Fruit fly (Drosophila melanogaster) whole organism, embryonic: ENCODE results near the gene CG15247.

Experiments used
- Antp ChIP-seq: fragments of 200-800 bp; sonication (Bioruptor generic); optimal IDR thresholded peaks from 3 replicates; lab custom pipeline; 2016; ENCODE audit warnings: missing biosample characterization, missing genetic modification characterization
- Atf3 ChIP-seq: fragments of 200-800 bp; sonication (Bioruptor generic); optimal IDR thresholded peaks from 3 replicates; lab custom pipeline; 2016; ENCODE audit warnings: missing biosample characterization, missing genetic modification characterization
- Atf6 ChIP-seq: fragments of 200-800 bp; sonication (Bioruptor generic); IDR thresholded peaks from 2 replicates; pipeline ENCODE4 v1.3.6; 2022; ENCODE audit warnings: missing biosample characterization, missing genetic modification characterization
- CG1024 ChIP-seq: fragments of 200-800 bp; sonication (Bioruptor generic); IDR thresholded peaks from 2 replicates; pipeline ENCODE4 v1.3.6; 2022; ENCODE audit warnings: missing biosample characterization, missing genetic modification characterization
- CG11398 ChIP-seq: fragments of 200-800 bp; sonication (Bioruptor generic); optimal IDR thresholded peaks from 2 replicates; lab custom pipeline; 2016; ENCODE audit warnings: missing biosample characterization, missing genetic modification characterization
- CG11456 ChIP-seq: fragments of 200-800 bp; sonication (Bioruptor generic); IDR thresholded peaks from 3 replicates; pipeline ENCODE4 v1.3.6; 2022; ENCODE audit warnings: missing biosample characterization, missing genetic modification characterization
- CG11504 ChIP-seq: fragments of 200-800 bp; sonication (Bioruptor generic); optimal IDR thresholded peaks from 3 replicates; lab custom pipeline; 2019; ENCODE audit warnings: missing biosample characterization, mild to moderate bottlenecking, missing genetic modification characterization, moderate library complexity
- CG12236 ChIP-seq: fragments of 200-800 bp; sonication (Bioruptor generic); optimal IDR thresholded peaks from 2 replicates; lab custom pipeline; 2016; ENCODE audit warnings: missing biosample characterization, missing genetic modification characterization
- CG1233 ChIP-seq: fragments of 200-800 bp; sonication (Bioruptor generic); optimal IDR thresholded peaks from 4 replicates; lab custom pipeline; 2018; ENCODE audit warnings: missing biosample characterization, mild to moderate bottlenecking, missing genetic modification characterization
- CG14014 ChIP-seq: fragments of 200-800 bp; sonication (Bioruptor generic); IDR thresholded peaks from 2 replicates; pipeline ENCODE4 v1.3.6; 2022; ENCODE audit warnings: missing biosample characterization, missing genetic modification characterization
- CG15479 ChIP-seq: fragments of 200-800 bp; sonication (Bioruptor generic); optimal IDR thresholded peaks from 3 replicates; lab custom pipeline; 2019; ENCODE audit warnings: missing biosample characterization, mild to moderate bottlenecking, missing genetic modification characterization, moderate library complexity
- CG15514 ChIP-seq: fragments of 200-800 bp; sonication (Bioruptor generic); optimal IDR thresholded peaks from 3 replicates; lab custom pipeline; 2017; ENCODE audit warnings: missing biosample characterization, missing genetic modification characterization, mild to moderate bottlenecking, moderate library complexity, missing genetic modification reagents
- CG1832 ChIP-seq: fragments of 200-800 bp; sonication (Bioruptor generic); optimal IDR thresholded peaks from 2 replicates; lab custom pipeline; 2017; ENCODE audit warnings: missing biosample characterization, mild to moderate bottlenecking, missing genetic modification characterization, inconsistent platforms
- CG2120 ChIP-seq: fragments of 200-800 bp; sonication (Bioruptor generic); optimal IDR thresholded peaks from 3 replicates; lab custom pipeline; 2016; ENCODE audit warnings: missing biosample characterization, missing genetic modification characterization
- CG2678 ChIP-seq: fragments of 200-800 bp; sonication (Bioruptor generic); optimal IDR thresholded peaks from 3 replicates; lab custom pipeline; 2019; ENCODE audit warnings: missing biosample characterization, mild to moderate bottlenecking, missing genetic modification characterization, moderate library complexity
- CG34376 ChIP-seq: fragments of 200-800 bp; sonication (Bioruptor generic); optimal IDR thresholded peaks from 2 replicates; lab custom pipeline; 2018; ENCODE audit warnings: missing biosample characterization, mild to moderate bottlenecking, missing genetic modification characterization
- CG4282 ChIP-seq: fragments of 200-800 bp; sonication (Bioruptor generic); optimal IDR thresholded peaks from 2 replicates; lab custom pipeline; 2016; ENCODE audit warnings: missing biosample characterization, missing genetic modification characterization
- CG43689 ChIP-seq: fragments of 200-800 bp; sonication (Bioruptor generic); IDR thresholded peaks from 2 replicates; pipeline ENCODE4 v1.3.6; 2022; ENCODE audit warnings: missing biosample characterization, missing genetic modification characterization
- CG4707 ChIP-seq: fragments of 200-800 bp; sonication (Bioruptor generic); optimal IDR thresholded peaks from 2 replicates; lab custom pipeline; 2018; ENCODE audit warnings: missing biosample characterization, mild to moderate bottlenecking, missing genetic modification characterization, moderate library complexity
- CG4820 ChIP-seq: fragments of 200-800 bp; sonication (Bioruptor generic); optimal IDR thresholded peaks from 3 replicates; lab custom pipeline; 2016; ENCODE audit warnings: missing biosample characterization, missing genetic modification characterization
- CG7839 ChIP-seq: fragments of 200-800 bp; sonication (Bioruptor generic); optimal IDR thresholded peaks from 3 replicates; lab custom pipeline; 2018; ENCODE audit warnings: missing biosample characterization, mild to moderate bottlenecking, missing genetic modification characterization, moderate library complexity
- CG8290 ChIP-seq, 3 experiments: fragments of 200-800 bp; sonication (Bioruptor generic); optimal IDR thresholded peaks; 2 replicates each; lab custom pipeline; 2016 to 2019; ENCODE audit warnings: missing biosample characterization in 3 of 3, missing genetic modification characterization in 3 of 3, mild to moderate bottlenecking in 2 of 3, moderate library complexity in 1 of 3
- CG8478 ChIP-seq: fragments of >200 bp; optimal IDR thresholded peaks from 2 replicates; lab custom pipeline; 2018
- CG9932 ChIP-seq: fragments of 200-800 bp; sonication (Bioruptor generic); IDR thresholded peaks from 2 replicates; pipeline ENCODE4 v1.3.6; 2022; ENCODE audit warnings: missing biosample characterization, missing genetic modification characterization
- CHES-1-like ChIP-seq: fragments of 200-800 bp; sonication (Bioruptor generic); optimal IDR thresholded peaks from 2 replicates; lab custom pipeline; 2016; ENCODE audit warnings: missing biosample characterization, missing genetic modification characterization
- Dad ChIP-seq: fragments of 200-800 bp; sonication (Bioruptor generic); optimal IDR thresholded peaks from 3 replicates; lab custom pipeline; 2016; ENCODE audit warnings: missing biosample characterization, missing genetic modification characterization
- Dbx ChIP-seq: fragments of 200-800 bp; sonication (Bioruptor generic); IDR thresholded peaks from 3 replicates; pipeline ENCODE4 v1.3.6; 2022; ENCODE audit warnings: missing biosample characterization, missing genetic modification characterization
- E2f2 ChIP-seq: fragments of 200-800 bp; sonication (Bioruptor generic); IDR thresholded peaks from 2 replicates; pipeline ENCODE4 v1.3.6; 2022; ENCODE audit warnings: missing biosample characterization, missing genetic modification characterization
- GATAe ChIP-seq: fragments of 200-800 bp; sonication (Bioruptor generic); conservative IDR thresholded peaks from 2 replicates; pipeline ENCODE4 v1.3.6; 2022; ENCODE audit warnings: missing biosample characterization, missing genetic modification characterization
- Hand ChIP-seq: fragments of 200-800 bp; sonication (Bioruptor generic); optimal IDR thresholded peaks from 2 replicates; lab custom pipeline; 2017; ENCODE audit warnings: mild to moderate bottlenecking, missing biosample characterization, missing genetic modification reagents, missing genetic modification characterization
- NFAT ChIP-seq: fragments of 200-800 bp; sonication (Bioruptor generic); IDR thresholded peaks from 2 replicates; pipeline ENCODE4 v1.3.6; 2022; ENCODE audit warnings: missing biosample characterization, missing genetic modification characterization
- Neu2 ChIP-seq: fragments of 200-800 bp; sonication (Bioruptor generic); optimal IDR thresholded peaks from 3 replicates; lab custom pipeline; 2016; ENCODE audit warnings: missing biosample characterization, missing genetic modification characterization, borderline replicate concordance
- Nf-YA ChIP-seq: fragments of 200-800 bp; sonication (Bioruptor generic); IDR thresholded peaks from 2 replicates; pipeline ENCODE4 v1.3.6; 2022; ENCODE audit warnings: missing biosample characterization, missing genetic modification characterization
- Scr ChIP-seq: fragments of 200-800 bp; sonication (Bioruptor generic); IDR thresholded peaks from 2 replicates; pipeline ENCODE4 v1.3.6; 2022; ENCODE audit warnings: missing biosample characterization, missing genetic modification characterization; ENCODE audit not compliant: partially characterized antibody
- Sry-δ ChIP-seq: fragments of 200-800 bp; sonication (Bioruptor generic); optimal IDR thresholded peaks from 2 replicates; lab custom pipeline; 2016; ENCODE audit warnings: missing biosample characterization, missing genetic modification characterization
- caup ChIP-seq: fragments of 200-800 bp; sonication (Bioruptor generic); optimal IDR thresholded peaks from 3 replicates; lab custom pipeline; 2017; ENCODE audit warnings: missing biosample characterization, mild to moderate bottlenecking, missing genetic modification characterization, moderate library complexity; ENCODE audit not compliant: severe bottlenecking
- chinmo ChIP-seq: fragments of 200-800 bp; sonication (Bioruptor generic); IDR thresholded peaks from 4 replicates; pipeline ENCODE4 v1.3.6; 2022; ENCODE audit warnings: missing biosample characterization, missing genetic modification characterization; ENCODE audit not compliant: partially characterized antibody
- crol ChIP-seq: fragments of 200-800 bp; sonication (Bioruptor generic); IDR thresholded peaks from 2 replicates; pipeline ENCODE4 v1.3.6; 2022; ENCODE audit warnings: missing biosample characterization, missing genetic modification characterization
- cwo ChIP-seq: fragments of 200-800 bp; sonication (Bioruptor generic); optimal IDR thresholded peaks from 3 replicates; lab custom pipeline; 2017; ENCODE audit warnings: missing biosample characterization, missing genetic modification characterization, mild to moderate bottlenecking, moderate library complexity, missing genetic modification reagents
- dysf ChIP-seq: fragments of 200-800 bp; sonication (Bioruptor generic); IDR thresholded peaks from 3 replicates; pipeline ENCODE4 v1.3.6; 2022; ENCODE audit warnings: missing biosample characterization, missing genetic modification characterization
- ems ChIP-seq: fragments of 200-800 bp; sonication (Bioruptor generic); optimal IDR thresholded peaks from 3 replicates; lab custom pipeline; 2016; ENCODE audit warnings: missing biosample characterization, missing genetic modification characterization
- fu2 ChIP-seq: fragments of 200-800 bp; sonication (Bioruptor generic); optimal IDR thresholded peaks from 2 replicates; lab custom pipeline; 2016; ENCODE audit warnings: missing biosample characterization, missing genetic modification characterization
- grn ChIP-seq: fragments of 200-800 bp; sonication (Bioruptor generic); optimal IDR thresholded peaks from 3 replicates; lab custom pipeline; 2017; ENCODE audit warnings: missing biosample characterization, missing genetic modification characterization
- ham ChIP-seq: fragments of 200-800 bp; sonication (Bioruptor generic); IDR thresholded peaks from 2 replicates; pipeline ENCODE4 v1.3.6; 2022; ENCODE audit warnings: missing biosample characterization, missing genetic modification characterization
- jumu ChIP-seq: fragments of 200-800 bp; sonication (Bioruptor generic); optimal IDR thresholded peaks from 3 replicates; lab custom pipeline; 2016; ENCODE audit warnings: missing biosample characterization, missing genetic modification characterization
- lilli ChIP-seq: fragments of 200-800 bp; sonication (Bioruptor generic); optimal IDR thresholded peaks from 3 replicates; lab custom pipeline; 2016; ENCODE audit warnings: missing biosample characterization, missing genetic modification characterization
- lov ChIP-seq, 2 experiments: fragments of 200-800 bp in 1 of 2; fragments of >200 bp in 1 of 2; sonication (Bioruptor generic) in 1 of 2; IDR thresholded peaks in 1 of 2; optimal IDR thresholded peaks in 1 of 2; 2 replicates in 1 of 2; 3 replicates in 1 of 2; pipeline versions ENCODE4 v1.3.6 to Lab custom; 2017 to 2022; ENCODE audit warnings: missing biosample characterization in 1 of 2, missing genetic modification characterization in 1 of 2
- pzg ChIP-seq: fragments of 200-800 bp; sonication (Bioruptor generic); optimal IDR thresholded peaks from 3 replicates; lab custom pipeline; 2018; ENCODE audit warnings: missing biosample characterization, mild to moderate bottlenecking, missing genetic modification characterization, moderate library complexity
- row ChIP-seq: fragments of 200-800 bp; sonication (Bioruptor generic); IDR thresholded peaks from 3 replicates; pipeline ENCODE4 v1.3.6; 2022; ENCODE audit warnings: missing biosample characterization, missing genetic modification characterization
- sr ChIP-seq: fragments of 200-800 bp; sonication (Bioruptor generic); IDR thresholded peaks from 3 replicates; pipeline ENCODE4 v1.3.6; 2022; ENCODE audit warnings: missing biosample characterization, missing genetic modification characterization
- z ChIP-seq: fragments of 200-800 bp; sonication (Bioruptor generic); IDR thresholded peaks from 3 replicates; pipeline ENCODE4 v1.3.6; 2022; ENCODE audit warnings: missing biosample characterization, missing genetic modification characterization

Gene CG15247

DNA sequence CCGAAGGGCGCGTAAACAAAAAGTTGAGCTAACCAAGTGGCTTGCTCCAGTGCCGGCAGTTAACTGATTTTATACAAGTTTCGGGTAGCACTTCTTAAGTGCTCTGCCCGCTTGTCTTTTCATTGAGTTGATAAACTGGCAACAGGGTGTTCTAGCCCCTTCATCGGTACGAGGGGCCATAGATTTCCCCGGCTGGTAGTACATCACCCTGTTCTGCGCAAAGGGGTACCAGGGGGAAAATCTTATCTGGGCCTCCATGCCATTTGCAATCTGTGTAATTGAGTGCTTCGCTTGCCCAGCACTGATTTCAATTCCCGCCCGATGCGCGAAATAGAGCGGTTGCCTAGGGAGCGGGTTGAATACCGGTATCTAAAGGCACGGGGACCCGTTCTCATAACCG is 4.8 kb downstream of the CG15247 start, which contains the start of gene CG45061 (continued):
- TF ChIP-seq CG11504 (tag; lab: Kevin White, UChicago) (no peak), CG4820 (GFP tag; lab: Kevin White, UChicago) (no peak), CG8478 (lab: Kevin White, UChicago) (no peak), CG34376 (GFP tag; lab: Kevin White, UChicago) (peak; percentile 13), Sry-δ (GFP tag; lab: Kevin White, UChicago) (no peak), CG15479 (no peak), lilli (GFP tag; lab: Kevin White, UChicago) (no peak), CG1832 (GFP tag; lab: Kevin White, UChicago) (no peak), ems (no peak), row (GFP tag; lab: Robert Waterston, UW) (peak; percentile 56; the same call in 2 of the 3 replicates), CG2678 (tag; lab: Kevin White, UChicago) (peak; percentile 8), CG1233 (GFP tag; lab: Kevin White, UChicago) (no peak), CG8290 (GFP tag; optimal IDR thresholded peaks at IDR 0.05; lab: Kevin White, UChicago) (no peak), CG8290 (tag; optimal IDR thresholded peaks at IDR 0.05; lab: Kevin White, UChicago) (peak in 1 of 2 experiments; percentile 73), pzg (no peak), Nf-YA (0 out of 2 replicates have a peak, but pooled peaks have one; percentile 8), CG1024 (no peak), lov (optimal IDR thresholded peaks at IDR 0.05; lab: Kevin White, UChicago) (no peak), lov (GFP tag; IDR thresholded peaks at IDR 0.05; lab: Robert Waterston, UW) (no peak), CG12236 (GFP tag; lab: Kevin White, UChicago) (no peak), CHES-1-like (GFP tag; lab: Kevin White, UChicago) (no peak), z (no peak), Neu2 (GFP tag; lab: Kevin White, UChicago) (no peak), CG4282 (GFP tag; lab: Kevin White, UChicago) (no peak), chinmo (no peak), CG9932 (GFP tag; lab: Robert Waterston, UW) (peak; percentile 40), CG14014 (GFP tag; lab: Robert Waterston, UW) (peak; percentile 22; the same call in 1 of the 2 replicates), caup (peak; percentile 33), grn (GFP tag; lab: Kevin White, UChicago) (peak; percentile 56), CG11456 (GFP tag; lab: Robert Waterston, UW) (peak; percentile 32; the same call in 1 of the 3 replicates), sr (GFP tag; lab: Robert Waterston, UW) (no peak), crol (GFP tag; lab: Robert Waterston, UW) (peak; percentile 48), dysf (GFP tag; lab: Robert Waterston, UW) (no peak), jumu (GFP tag; lab: Kevin White, UChicago) (no peak), Atf6 (GFP tag; lab: Robert Waterston, UW) (0 out of 2 replicates have a peak, but pooled peaks have one; percentile 38), CG11398 (no peak), Dbx (peak; percentile 25; the same call in 1 of the 3 replicates), CG2120 (GFP tag; lab: Kevin White, UChicago) (peak; percentile 35), Dad (GFP tag; lab: Kevin White, UChicago) (no peak), Hand (GFP tag; lab: Kevin White, UChicago) (no peak), CG15514 (GFP tag; lab: Kevin White, UChicago) (peak; percentile 14), Antp (GFP tag; lab: Kevin White, UChicago) (no peak), CG43689 (no peak), NFAT (GFP tag; lab: Robert Waterston, UW) (0 out of 2 replicates have a peak, but pooled peaks have one; percentile 39), CG4707 (GFP tag; lab: Kevin White, UChicago) (no peak), fu2 (GFP tag; lab: Kevin White, UChicago) (no peak), E2f2 (GFP tag; lab: Robert Waterston, UW) (no peak), Atf3 (GFP tag; lab: Kevin White, UChicago) (no peak), Scr (no peak), GATAe (GFP tag; lab: Robert Waterston, UW) (peak; percentile 85), cwo (peak; percentile 32), ham (GFP tag; lab: Robert Waterston, UW) (no peak), CG7839 (tag; lab: Kevin White, UChicago) (no peak)
